Worm (Caenorhabditis elegans) whole organism, young adult: ENCODE data around the gene W04G3.10.

Experiments used
- B0019.2 ChIP-seq: fragments of 200-800 bp; sonication (Bioruptor generic); conservative IDR thresholded peaks from 2 replicates; pipeline ENCODE4 v1.3.6; 2022; ENCODE audit warnings: missing genetic modification reagents, missing genetic modification characterization, missing compliant biosample characterization
- B0035.1 ChIP-seq: sonication (generic microtip); optimal IDR thresholded peaks from 2 replicates; lab custom pipeline; 2016; ENCODE audit warnings: missing genetic modification characterization, mild to moderate bottlenecking, missing compliant biosample characterization, missing genotype, missing genetic modification reagents
- F33H1.4 ChIP-seq: fragments of 200-800 bp; sonication (Bioruptor generic); IDR thresholded peaks from 2 replicates; pipeline ENCODE4 v1.3.6; 2022; ENCODE audit warnings: missing genetic modification reagents, missing genetic modification characterization, missing compliant biosample characterization
- F49E8.2 ChIP-seq: sonication (generic microtip); optimal IDR thresholded peaks from 3 replicates; lab custom pipeline; 2017; ENCODE audit warnings: missing genetic modification characterization, mild to moderate bottlenecking, missing compliant biosample characterization, antibody characterized with exemption, moderate library complexity; ENCODE audit not compliant: insufficient read depth
- Y67H2A.10 ChIP-seq: fragments of 200-800 bp; sonication (Bioruptor generic); conservative IDR thresholded peaks from 2 replicates; pipeline ENCODE4 v1.3.6; 2022; ENCODE audit warnings: missing genetic modification reagents, missing genetic modification characterization, missing compliant biosample characterization
- ZK185.1 ChIP-seq: sonication (generic microtip); optimal IDR thresholded peaks from 2 replicates; lab custom pipeline; 2016; ENCODE audit warnings: mild to moderate bottlenecking, missing genetic modification characterization, missing compliant biosample characterization; ENCODE audit not compliant: poor library complexity, severe bottlenecking
- ama-1 ChIP-seq, 3 experiments: fragments of 150-350 bp in 1 of 3; sonication (generic microtip) in 2 of 3; optimal IDR thresholded peaks; 2 replicates each; lab custom pipeline; 2014 to 2018; ENCODE audit warnings: missing biosample characterization in 2 of 3, missing genetic modification characterization in 2 of 3, missing genetic modification reagents in 2 of 3
- egl-44 ChIP-seq: fragments of 200-800 bp; sonication (Bioruptor generic); IDR thresholded peaks from 2 replicates; pipeline ENCODE4 v1.3.6; 2022; ENCODE audit warnings: missing genetic modification reagents, missing genetic modification characterization, missing compliant biosample characterization
- let-526 ChIP-seq: fragments of 200-800 bp; sonication (Bioruptor generic); IDR thresholded peaks from 2 replicates; pipeline ENCODE4 v1.3.6; 2022; ENCODE audit warnings: missing genetic modification reagents, missing genetic modification characterization, missing compliant biosample characterization
- nfya-2 ChIP-seq: fragments of 200-800 bp; sonication (Bioruptor generic); IDR thresholded peaks from 2 replicates; pipeline ENCODE4 v1.3.6; 2022; ENCODE audit warnings: missing genetic modification reagents, missing genetic modification characterization, missing compliant biosample characterization
- rec-8 ChIP-seq, 2 experiments: sonication (generic microtip); optimal IDR thresholded peaks; 2 replicates each; lab custom pipeline; 2016; ENCODE audit warnings: mild to moderate bottlenecking in 2 of 2, missing genetic modification characterization in 2 of 2, missing genetic modification reagents in 2 of 2, missing genotype in 2 of 2, missing biosample characterization in 1 of 2, missing compliant biosample characterization in 1 of 2, moderate library complexity in 1 of 2

DNA sequence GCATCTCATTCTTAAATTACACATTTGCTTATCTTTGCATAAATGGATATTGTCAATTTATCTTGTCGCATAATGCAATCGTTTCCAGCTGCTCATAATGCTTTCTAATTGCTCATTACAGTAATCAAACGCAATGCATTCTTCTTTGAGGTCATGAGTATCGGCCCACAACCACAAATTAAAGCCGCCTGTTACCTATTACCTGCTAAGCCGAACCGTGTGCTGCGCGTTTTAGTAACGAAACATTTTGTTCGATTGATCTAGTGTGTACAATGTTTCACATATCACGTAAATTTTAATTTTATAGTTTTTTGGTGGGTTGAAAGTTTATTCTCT is 44.1 kb downstream of the W04G3.10 start:
- TF ChIP-seq nfya-2 = no peak
- no peak for TF ChIP-seq B0035.1
- no peak for TF ChIP-seq ama-1 (optimal IDR thresholded peaks at IDR 0.05; lab: Kevin White, UChicago)
- no peak for TF ChIP-seq ama-1 (GFP tag; optimal IDR thresholded peaks at IDR 0.05; lab: Kevin White, UChicago)
- no peak for TF ChIP-seq F49E8.2
- TF ChIP-seq let-526 (GFP tag; lab: Robert Waterston, UW) = no peak
- TF ChIP-seq ZK185.1 (tag; lab: Kevin White, UChicago) = no peak
- no peak for TF ChIP-seq B0019.2
- TF ChIP-seq rec-8 (tag; optimal IDR thresholded peaks at IDR 0.05; lab: Kevin White, UChicago) = no peak
- TF ChIP-seq F33H1.4 (GFP tag; lab: Robert Waterston, UW) = no peak
- no peak for TF ChIP-seq egl-44 (GFP tag; lab: Robert Waterston, UW)
- TF ChIP-seq Y67H2A.10 (GFP tag; lab: Robert Waterston, UW) = no peak
